Worm (Caenorhabditis elegans) whole organism, L2 larva: ENCODE data around the gene F54H12.4.

Experiments used
- ama-1 ChIP-seq: fragments of 150-350 bp; optimal IDR thresholded peaks from 2 replicates; lab custom pipeline; 2018; ENCODE audit warnings: inconsistent platforms
- elt-1 ChIP-seq: fragments of 150-350 bp; optimal IDR thresholded peaks from 2 replicates; lab custom pipeline; 2014; ENCODE audit warnings: missing biosample characterization, missing genetic modification characterization
- lsy-2 ChIP-seq, 2 experiments: fragments of 150-350 bp in 1 of 2; sonication (generic microtip) in 1 of 2; optimal IDR thresholded peaks; 2 replicates each; lab custom pipeline; 2014 to 2017; ENCODE audit warnings: missing biosample characterization in 2 of 2, missing genetic modification characterization in 2 of 2
- nhr-10 ChIP-seq: sonication (generic microtip); optimal IDR thresholded peaks from 2 replicates; lab custom pipeline; 2017; ENCODE audit warnings: missing biosample characterization, missing genetic modification characterization
- nhr-237 ChIP-seq: fragments of 150-350 bp; optimal IDR thresholded peaks from 2 replicates; lab custom pipeline; 2014; ENCODE audit warnings: missing biosample characterization, missing genetic modification characterization
- zag-1 ChIP-seq: fragments of 150-350 bp; optimal IDR thresholded peaks from 2 replicates; lab custom pipeline; 2014; ENCODE audit warnings: missing biosample characterization, missing genetic modification characterization

DNA sequence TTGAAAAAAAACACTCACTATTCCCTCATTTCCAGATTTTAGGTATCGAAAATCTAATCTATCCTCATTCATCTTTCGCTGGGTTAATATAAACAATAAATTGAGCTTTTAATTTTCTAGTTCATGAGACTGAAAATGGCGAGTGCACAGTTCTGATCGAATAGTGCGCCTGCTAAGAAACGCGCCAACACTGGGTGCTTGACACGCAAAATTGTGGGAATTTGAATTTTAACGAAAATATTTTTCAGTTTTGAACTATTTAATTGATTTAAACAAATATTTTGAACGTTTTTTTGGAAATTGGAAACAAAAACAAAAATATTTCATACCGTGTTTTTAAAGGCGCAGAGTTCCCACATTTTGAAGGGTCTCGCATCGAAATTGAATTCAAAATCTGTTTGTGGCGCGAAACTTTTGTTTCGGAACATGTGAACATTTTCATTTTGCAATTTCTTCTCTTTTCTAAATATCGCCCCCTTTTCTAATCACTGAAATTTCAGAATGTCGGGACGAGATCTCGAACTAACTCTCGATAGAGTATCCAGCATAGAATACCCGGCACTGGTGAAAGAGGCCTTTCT, 33.9 kb downstream of the F54H12.4 start, which contains the start of the genes C29E4.13 and npp-15:
- TF ChIP-seq nhr-237 (tag; lab: Kevin White, UChicago), result no peak
- no peak for TF ChIP-seq zag-1 (tag; lab: Kevin White, UChicago)
- TF ChIP-seq nhr-10 (tag; lab: Kevin White, UChicago), result no peak
- no peak for TF ChIP-seq ama-1 (lab: Kevin White, UChicago)
- peak; percentile 16 to 79 for TF ChIP-seq lsy-2 (tag; optimal IDR thresholded peaks at IDR 0.05; lab: Kevin White, UChicago)
- TF ChIP-seq elt-1, result no peak
